Fruit fly (Drosophila melanogaster) whole organism, embryonic: ENCODE results near the gene Atg12.

Source experiments
- CG10543 ChIP-seq: fragments of 200-800 bp; sonication (Bioruptor generic); optimal IDR thresholded peaks from 3 replicates; lab custom pipeline; 2017; ENCODE audit warnings: missing biosample characterization, mild to moderate bottlenecking, missing genetic modification characterization, moderate library complexity
- CG11560 ChIP-seq: fragments of 200-800 bp; sonication (Bioruptor generic); IDR thresholded peaks from 3 replicates; pipeline ENCODE4 v1.3.6; 2022; ENCODE audit warnings: missing biosample characterization, missing genetic modification characterization
- CG14050 ChIP-seq: fragments of 200-800 bp; sonication (Bioruptor generic); IDR thresholded peaks from 3 replicates; pipeline ENCODE4 v1.3.6; 2022; ENCODE audit warnings: missing biosample characterization, missing genetic modification characterization
- CG15011 ChIP-seq: fragments of 200-800 bp; sonication (Bioruptor generic); optimal IDR thresholded peaks from 3 replicates; lab custom pipeline; 2018; ENCODE audit warnings: missing biosample characterization, mild to moderate bottlenecking, missing genetic modification characterization
- CG15514 ChIP-seq: fragments of 200-800 bp; sonication (Bioruptor generic); optimal IDR thresholded peaks from 3 replicates; lab custom pipeline; 2017; ENCODE audit warnings: missing biosample characterization, missing genetic modification characterization, mild to moderate bottlenecking, moderate library complexity, missing genetic modification reagents
- CG1602 ChIP-seq: fragments of 200-800 bp; sonication (Bioruptor generic); optimal IDR thresholded peaks from 3 replicates; lab custom pipeline; 2016; ENCODE audit warnings: missing biosample characterization, missing genetic modification characterization
- CG2678 ChIP-seq: fragments of 200-800 bp; sonication (Bioruptor generic); optimal IDR thresholded peaks from 3 replicates; lab custom pipeline; 2019; ENCODE audit warnings: missing biosample characterization, mild to moderate bottlenecking, missing genetic modification characterization, moderate library complexity
- CG4282 ChIP-seq: fragments of 200-800 bp; sonication (Bioruptor generic); optimal IDR thresholded peaks from 2 replicates; lab custom pipeline; 2016; ENCODE audit warnings: missing biosample characterization, missing genetic modification characterization
- CG4617 ChIP-seq: fragments of 200-800 bp; sonication (Bioruptor generic); optimal IDR thresholded peaks from 3 replicates; lab custom pipeline; 2016; ENCODE audit warnings: missing biosample characterization, missing genetic modification characterization, borderline replicate concordance
- CG4730 ChIP-seq: fragments of 200-800 bp; sonication (Bioruptor generic); IDR thresholded peaks from 2 replicates; pipeline ENCODE4 v1.3.6; 2022; ENCODE audit warnings: missing biosample characterization, missing genetic modification characterization
- CG6175 ChIP-seq: fragments of 200-800 bp; sonication (Bioruptor generic); IDR thresholded peaks from 3 replicates; pipeline ENCODE4 v1.3.6; 2022; ENCODE audit warnings: missing biosample characterization, missing genetic modification characterization
- CG6854 ChIP-seq: fragments of 200-800 bp; sonication (Bioruptor generic); optimal IDR thresholded peaks from 3 replicates; lab custom pipeline; 2017; ENCODE audit warnings: missing biosample characterization, mild to moderate bottlenecking, missing genetic modification characterization
- CG7556 ChIP-seq: fragments of 200-800 bp; sonication (Bioruptor generic); optimal IDR thresholded peaks from 2 replicates; lab custom pipeline; 2017; ENCODE audit warnings: missing biosample characterization, mild to moderate bottlenecking, missing genetic modification characterization
- CG8924 ChIP-seq: fragments of 200-800 bp; optimal IDR thresholded peaks from 3 replicates; lab custom pipeline; 2019; ENCODE audit warnings: missing biosample characterization, mild to moderate bottlenecking, missing genetic modification characterization, moderate library complexity
- CG8944 ChIP-seq: fragments of 200-800 bp; sonication (Bioruptor generic); optimal IDR thresholded peaks from 3 replicates; lab custom pipeline; 2016; ENCODE audit warnings: missing biosample characterization, missing genetic modification characterization
- CTCF ChIP-seq: fragments of 200-800 bp; sonication (Bioruptor generic); optimal IDR thresholded peaks from 2 replicates; lab custom pipeline; 2017; ENCODE audit warnings: missing biosample characterization, mild to moderate bottlenecking, missing genetic modification characterization, moderate library complexity
- Deaf1 ChIP-seq: fragments of 200-800 bp; optimal IDR thresholded peaks from 3 replicates; lab custom pipeline; 2019; ENCODE audit warnings: missing biosample characterization, mild to moderate bottlenecking, missing genetic modification characterization, moderate library complexity
- Ets65A ChIP-seq: fragments of 200-800 bp; sonication (Bioruptor generic); peaks from one replicate; lab custom pipeline; 2016; ENCODE audit warnings: missing biosample characterization, missing genetic modification characterization
- HmgD ChIP-seq: fragments of 200-800 bp; sonication (Bioruptor generic); optimal IDR thresholded peaks from 3 replicates; lab custom pipeline; 2016; ENCODE audit warnings: missing biosample characterization, missing genetic modification characterization
- HmgZ ChIP-seq: fragments of 200-800 bp; sonication (Bioruptor generic); optimal IDR thresholded peaks from 2 replicates; lab custom pipeline; 2018; ENCODE audit warnings: missing biosample characterization, mild to moderate bottlenecking, missing genetic modification characterization
- Meics ChIP-seq: fragments of 200-800 bp; sonication (Bioruptor generic); optimal IDR thresholded peaks from 2 replicates; lab custom pipeline; 2017; ENCODE audit warnings: missing biosample characterization, mild to moderate bottlenecking, missing genetic modification characterization
- Oli ChIP-seq: fragments of 200-800 bp; sonication (Bioruptor generic); optimal IDR thresholded peaks from 2 replicates; lab custom pipeline; 2018; ENCODE audit warnings: missing biosample characterization, mild to moderate bottlenecking, missing genetic modification characterization, moderate library complexity
- Optix ChIP-seq: fragments of 200-800 bp; sonication (Bioruptor generic); IDR thresholded peaks from 3 replicates; pipeline ENCODE4 v1.3.6; 2022; ENCODE audit warnings: missing biosample characterization, missing genetic modification characterization
- Ptx1 ChIP-seq: fragments of 200-800 bp; sonication (Bioruptor generic); IDR thresholded peaks from 2 replicates; pipeline ENCODE4 v1.3.6; 2022; ENCODE audit warnings: missing biosample characterization, missing genetic modification characterization
- Ssrp ChIP-seq: fragments of 200-800 bp; sonication (Bioruptor generic); optimal IDR thresholded peaks from 2 replicates; lab custom pipeline; 2018; ENCODE audit warnings: missing biosample characterization, mild to moderate bottlenecking, missing genetic modification characterization, moderate library complexity
- ato ChIP-seq: fragments of 200-800 bp; sonication (Bioruptor generic); IDR thresholded peaks from 2 replicates; pipeline ENCODE4 v1.3.6; 2022; ENCODE audit warnings: missing biosample characterization, missing genetic modification characterization; ENCODE audit not compliant: partially characterized antibody
- cad ChIP-seq: fragments of >200 bp; optimal IDR thresholded peaks from 2 replicates; lab custom pipeline; 2017; ENCODE audit warnings: missing biosample characterization, missing genetic modification characterization
- cato ChIP-seq: fragments of 200-800 bp; sonication (Bioruptor generic); optimal IDR thresholded peaks from 2 replicates; lab custom pipeline; 2016; ENCODE audit warnings: missing biosample characterization, missing genetic modification characterization, borderline replicate concordance
- chif ChIP-seq, 2 experiments: fragments of 200-800 bp; sonication (Bioruptor generic); optimal IDR thresholded peaks; 3 replicates each; lab custom pipeline; 2016; ENCODE audit warnings: missing biosample characterization in 2 of 2, missing genetic modification characterization in 2 of 2
- chinmo ChIP-seq: fragments of 200-800 bp; sonication (Bioruptor generic); IDR thresholded peaks from 4 replicates; pipeline ENCODE4 v1.3.6; 2022; ENCODE audit warnings: missing biosample characterization, missing genetic modification characterization; ENCODE audit not compliant: partially characterized antibody
- corto ChIP-seq: fragments of 200-800 bp; sonication (Bioruptor generic); optimal IDR thresholded peaks from 2 replicates; lab custom pipeline; 2016; ENCODE audit warnings: missing biosample characterization, mild to moderate bottlenecking, missing genetic modification characterization, moderate library complexity
- emc ChIP-seq: fragments of 200-800 bp; sonication (Bioruptor generic); optimal IDR thresholded peaks from 2 replicates; lab custom pipeline; 2016; ENCODE audit warnings: missing biosample characterization, missing genetic modification characterization
- esg ChIP-seq: fragments of 200-800 bp; sonication (Bioruptor generic); conservative IDR thresholded peaks from 2 replicates; pipeline ENCODE4 v1.3.6; 2022; ENCODE audit warnings: missing biosample characterization, missing genetic modification characterization
- fd102C ChIP-seq: fragments of 200-800 bp; sonication (Bioruptor generic); optimal IDR thresholded peaks from 2 replicates; lab custom pipeline; 2018; ENCODE audit warnings: missing biosample characterization, mild to moderate bottlenecking, missing genetic modification characterization, moderate library complexity
- fru ChIP-seq: fragments of >200 bp; optimal IDR thresholded peaks from 2 replicates; lab custom pipeline; 2017
- ftz-f1 ChIP-seq: fragments of 200-800 bp; sonication (Bioruptor generic); optimal IDR thresholded peaks from 2 replicates; lab custom pipeline; 2016; ENCODE audit warnings: missing biosample characterization, missing genetic modification characterization
- ham ChIP-seq: fragments of 200-800 bp; sonication (Bioruptor generic); IDR thresholded peaks from 2 replicates; pipeline ENCODE4 v1.3.6; 2022; ENCODE audit warnings: missing biosample characterization, missing genetic modification characterization
- nmo ChIP-seq: fragments of 200-800 bp; sonication (Bioruptor generic); optimal IDR thresholded peaks from 2 replicates; lab custom pipeline; 2018; ENCODE audit warnings: missing biosample characterization, mild to moderate bottlenecking, missing genetic modification characterization, moderate library complexity
- odd ChIP-seq: fragments of 200-800 bp; sonication (Bioruptor generic); optimal IDR thresholded peaks from 2 replicates; lab custom pipeline; 2017; ENCODE audit warnings: missing biosample characterization, mild to moderate bottlenecking, missing genetic modification characterization
- pho ChIP-seq: fragments of 200-800 bp; sonication (Bioruptor generic); optimal IDR thresholded peaks from 2 replicates; lab custom pipeline; 2016; ENCODE audit warnings: missing biosample characterization, missing genetic modification characterization
- ranshi ChIP-seq: fragments of 200-800 bp; sonication (Bioruptor generic); IDR thresholded peaks from 2 replicates; pipeline ENCODE4 v1.3.6; 2022; ENCODE audit warnings: missing biosample characterization, missing genetic modification characterization
- sc ChIP-seq, 3 experiments: fragments of >200 bp in 2 of 3; fragments of 200-800 bp in 1 of 3; sonication (Bioruptor generic) in 1 of 3; optimal IDR thresholded peaks; 2 replicates in 2 of 3; 3 replicates in 1 of 3; lab custom pipeline; 2017; ENCODE audit warnings: mild to moderate bottlenecking in 1 of 3, missing biosample characterization in 1 of 3, missing genetic modification characterization in 1 of 3, missing genetic modification reagents in 1 of 3
- sd ChIP-seq: fragments of 200-800 bp; sonication (Bioruptor generic); optimal IDR thresholded peaks from 3 replicates; lab custom pipeline; 2018; ENCODE audit warnings: missing biosample characterization, mild to moderate bottlenecking, missing genetic modification characterization, moderate library complexity
- sens ChIP-seq: fragments of 200-800 bp; sonication (Bioruptor generic); peaks from one replicate; lab custom pipeline; 2016; ENCODE audit warnings: missing biosample characterization, missing genetic modification characterization
- sens-2 ChIP-seq: fragments of 200-800 bp; sonication (Bioruptor generic); IDR thresholded peaks from 2 replicates; pipeline ENCODE4 v1.3.6; 2022; ENCODE audit warnings: missing biosample characterization, missing genetic modification characterization
- sisA ChIP-seq: fragments of 200-800 bp; sonication (Bioruptor generic); IDR thresholded peaks from 2 replicates; pipeline ENCODE4 v1.3.6; 2022; ENCODE audit warnings: missing biosample characterization, missing genetic modification characterization
- tgo ChIP-seq: fragments of 200-800 bp; sonication (Bioruptor generic); IDR thresholded peaks from 3 replicates; pipeline ENCODE4 v1.3.6; 2022; ENCODE audit warnings: missing biosample characterization, missing genetic modification characterization
- tll ChIP-seq, 2 experiments: fragments of 200-800 bp in 1 of 2; fragments of >200 bp in 1 of 2; sonication (Bioruptor generic) in 1 of 2; optimal IDR thresholded peaks; 2 replicates each; lab custom pipeline; 2017 to 2019; ENCODE audit warnings: missing biosample characterization in 2 of 2, missing genetic modification characterization in 2 of 2, mild to moderate bottlenecking in 1 of 2, moderate library complexity in 1 of 2
- vfl ChIP-seq: fragments of 200-800 bp; sonication (Bioruptor generic); optimal IDR thresholded peaks from 2 replicates; lab custom pipeline; 2016; ENCODE audit warnings: missing biosample characterization, missing genetic modification characterization

Gene Atg12

dm6 chr3L:12138113-12138899 is 1.5 kb downstream of the Atg12 start, which contains the start of the genes ND-SGDH and RhoGAP68F (continued):
- TF ChIP-seq cato (peak; percentile 70), sc (optimal IDR thresholded peaks at IDR 0.05; lab: Kevin White, UChicago) (no peak), sc (GFP tag; optimal IDR thresholded peaks at IDR 0.05; lab: Kevin White, UChicago) (peak; percentile 47), Ssrp (tag; lab: Kevin White, UChicago) (peak; percentile 70), sd (tag; lab: Kevin White, UChicago) (peak; percentile 49), corto (GFP tag; lab: Kevin White, UChicago) (peak; percentile 71), CG6854 (GFP tag; lab: Kevin White, UChicago) (no peak), esg (peak; percentile 68), CG1602 (GFP tag; lab: Kevin White, UChicago) (peak; percentile 67), Oli (peak; percentile 55), CG7556 (peak; percentile 74), HmgD (GFP tag; lab: Kevin White, UChicago) (no peak), CG15011 (GFP tag; lab: Kevin White, UChicago) (peak; percentile 27), fd102C (GFP tag; lab: Kevin White, UChicago) (no peak), Meics (peak; percentile 66), tll (GFP tag; optimal IDR thresholded peaks at IDR 0.05; lab: Kevin White, UChicago) (no peak), odd (no peak), ato (GFP tag; lab: Robert Waterston, UW) (peak; percentile 48; the same call in 1 of the 2 replicates), sisA (GFP tag; lab: Robert Waterston, UW) (peak; percentile 68), HmgZ (tag; lab: Kevin White, UChicago) (peak; percentile 72), sens (GFP tag; lab: Kevin White, UChicago) (peak; percentile 92), emc (GFP tag; lab: Kevin White, UChicago) (peak; percentile 22), CG8924 (tag; lab: Kevin White, UChicago) (peak; percentile 69), vfl (GFP tag; lab: Kevin White, UChicago) (peak; percentile 70), ftz-f1 (GFP tag; lab: Kevin White, UChicago) (no peak), CG4282 (GFP tag; lab: Kevin White, UChicago) (peak; percentile 20), ranshi (peak; percentile 56; the same call in 1 of the 2 replicates), CG11560 (tag; lab: Robert Waterston, UW) (no peak; the same call in 2 of the 3 replicates), Optix (GFP tag; lab: Robert Waterston, UW) (no peak), Deaf1 (tag; lab: Kevin White, UChicago) (peak; percentile 52), CG6175 (GFP tag; lab: Robert Waterston, UW) (0 out of 3 replicates have a peak, but pooled peaks have one; percentile 52), tgo (peak; percentile 74), fru (lab: Kevin White, UChicago) (no peak), CG4617 (GFP tag; lab: Kevin White, UChicago) (peak; percentile 28), CG8944 (peak; percentile 46), CG4730 (GFP tag; lab: Robert Waterston, UW) (peak; percentile 32; the same call in 1 of the 2 replicates), pho (GFP tag; lab: Kevin White, UChicago) (peak; percentile 66), chinmo (GFP tag; lab: Robert Waterston, UW) (peak; percentile 88; the same call in 3 of the 4 replicates), Ptx1 (GFP tag; lab: Robert Waterston, UW) (peak; percentile 80), CG2678 (tag; lab: Kevin White, UChicago) (peak; percentile 81), cad (GFP tag; lab: Kevin White, UChicago) (no peak), CG10543 (GFP tag; lab: Kevin White, UChicago) (peak; percentile 87), nmo (peak; percentile 89), ham (GFP tag; lab: Robert Waterston, UW) (0 out of 2 replicates have a peak, but pooled peaks have one; percentile 43), Ets65A (GFP tag; lab: Kevin White, UChicago) (peak; percentile 95), chif (GFP tag; optimal IDR thresholded peaks at IDR 0.05; lab: Kevin White, UChicago) (peak; percentile 38 to 51), CG15514 (peak; percentile 89), CG14050 (GFP tag; lab: Robert Waterston, UW) (no peak), CTCF (no peak), sens-2 (GFP tag; lab: Robert Waterston, UW) (no peak; the same call in 1 of the 2 replicates)
